Worm (Caenorhabditis elegans): ENCODE measurements around the gene sec-3.

DNA sequence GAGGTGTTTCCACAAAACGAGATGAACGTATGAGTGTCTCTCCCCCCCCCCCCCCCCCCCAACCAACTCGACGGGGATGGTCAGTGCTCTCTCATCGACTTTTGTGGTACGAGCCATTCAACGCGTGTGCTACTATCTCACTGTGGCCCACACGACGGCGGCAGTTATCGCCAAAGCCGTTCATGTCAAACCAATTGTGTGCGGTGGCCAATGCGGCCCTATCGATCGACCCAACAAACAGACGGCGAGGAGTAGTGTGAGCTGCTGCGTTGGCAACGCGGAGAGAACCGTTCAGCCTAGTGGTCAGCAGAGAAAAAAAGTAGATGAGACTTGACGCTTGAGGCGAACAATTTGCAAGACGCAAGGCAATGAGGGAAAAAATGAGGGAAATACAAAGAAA, 3.2 kb upstream of the sec-3 start:
- TF ChIP-seq ces-1 (GFP tag; optimal IDR thresholded peaks at IDR 0.05), result no peak
- no peak for TF ChIP-seq F26F4.8 (GFP tag; conservative IDR thresholded peaks at IDR 0.05)
- TF ChIP-seq saeg-2 (GFP tag; IDR thresholded peaks at IDR 0.05), result no peak
- TF ChIP-seq nhr-6 (tag; optimal IDR thresholded peaks at IDR 0.05), result peak; percentile 35
- TF ChIP-seq zag-1 (tag; optimal IDR thresholded peaks at IDR 0.05), result no peak

Measured in whole organism, L4 larva.